Worm (Caenorhabditis elegans) whole organism, young adult: ENCODE data around the gene pha-4.
A peak's percentile ranks its signal among the peaks of the same experiment; 100 is the strongest.

ENCODE experiments used
- C17E4.6 ChIP-seq: fragments of 200-800 bp; sonication (Bioruptor generic); IDR thresholded peaks from 2 replicates; pipeline ENCODE4 v1.3.6; 2022; ENCODE audit warnings: missing genetic modification reagents, missing genetic modification characterization, missing compliant biosample characterization
- F23B12.7 ChIP-seq: sonication (generic microtip); optimal IDR thresholded peaks from 2 replicates; lab custom pipeline; 2017; ENCODE audit warnings: missing genetic modification characterization, mild to moderate bottlenecking, missing compliant biosample characterization, antibody characterized with exemption, moderate library complexity; ENCODE audit not compliant: insufficient read depth
- F33H1.4 ChIP-seq: fragments of 200-800 bp; sonication (Bioruptor generic); IDR thresholded peaks from 2 replicates; pipeline ENCODE4 v1.3.6; 2022; ENCODE audit warnings: missing genetic modification reagents, missing genetic modification characterization, missing compliant biosample characterization
- F57A8.1 ChIP-seq: fragments of 200-800 bp; sonication (Bioruptor generic); optimal IDR thresholded peaks from 2 replicates; lab custom pipeline; 2018; ENCODE audit warnings: mild to moderate bottlenecking, missing genetic modification characterization, moderate library complexity, missing compliant biosample characterization
- K12H6.12 ChIP-seq: fragments of 200-800 bp; sonication (Bioruptor generic); optimal IDR thresholded peaks from 2 replicates; lab custom pipeline; 2018; ENCODE audit warnings: mild to moderate bottlenecking, missing genetic modification characterization, missing compliant biosample characterization
- Y67H2A.10 ChIP-seq: fragments of 200-800 bp; sonication (Bioruptor generic); conservative IDR thresholded peaks from 2 replicates; pipeline ENCODE4 v1.3.6; 2022; ENCODE audit warnings: missing genetic modification reagents, missing genetic modification characterization, missing compliant biosample characterization
- Y79H2A.3 ChIP-seq: fragments of 200-800 bp; sonication (Bioruptor generic); conservative IDR thresholded peaks from 2 replicates; pipeline ENCODE4 v1.3.6; 2022; ENCODE audit warnings: missing genetic modification reagents, missing genetic modification characterization, missing compliant biosample characterization
- Y95B8A.8 ChIP-seq: fragments of 200-800 bp; sonication (Bioruptor generic); IDR thresholded peaks from 2 replicates; pipeline ENCODE4 v1.3.6; 2022; ENCODE audit warnings: missing genetic modification reagents, missing genetic modification characterization, missing compliant biosample characterization
- ZK185.1 ChIP-seq: sonication (generic microtip); optimal IDR thresholded peaks from 2 replicates; lab custom pipeline; 2016; ENCODE audit warnings: mild to moderate bottlenecking, missing genetic modification characterization, missing compliant biosample characterization; ENCODE audit not compliant: poor library complexity, severe bottlenecking
- bed-1 ChIP-seq: fragments of 200-800 bp; sonication (Bioruptor generic); IDR thresholded peaks from 2 replicates; pipeline ENCODE4 v1.3.6; 2022; ENCODE audit warnings: missing genetic modification reagents, missing genetic modification characterization, missing compliant biosample characterization
- ccch-3 ChIP-seq: fragments of 200-800 bp; sonication (Bioruptor generic); optimal IDR thresholded peaks from 2 replicates; lab custom pipeline; 2018; ENCODE audit warnings: mild to moderate bottlenecking, missing genetic modification characterization, missing compliant biosample characterization
- cebp-2 ChIP-seq: fragments of 200-800 bp; sonication (Bioruptor generic); IDR thresholded peaks from 2 replicates; pipeline ENCODE4 v1.3.6; 2022; ENCODE audit warnings: missing genetic modification characterization, missing compliant biosample characterization
- ceh-40 ChIP-seq: fragments of 200-800 bp; sonication (Bioruptor generic); IDR thresholded peaks from 2 replicates; pipeline ENCODE4 v1.3.6; 2022; ENCODE audit warnings: missing genetic modification characterization, missing compliant biosample characterization
- ceh-79 ChIP-seq: sonication (generic microtip); optimal IDR thresholded peaks from 2 replicates; lab custom pipeline; 2017; ENCODE audit warnings: mild to moderate bottlenecking, missing genetic modification characterization, missing compliant biosample characterization
- chd-7 ChIP-seq: sonication (generic microtip); optimal IDR thresholded peaks from 2 replicates; lab custom pipeline; 2016; ENCODE audit warnings: mild to moderate bottlenecking, missing genetic modification characterization, moderate library complexity, missing compliant biosample characterization
- dox-1 ChIP-seq: fragments of 200-800 bp; sonication (Bioruptor generic); IDR thresholded peaks from 2 replicates; pipeline ENCODE4 v1.3.6; 2022; ENCODE audit warnings: missing genetic modification reagents, missing genetic modification characterization, missing compliant biosample characterization
- dpff-1 ChIP-seq: sonication (generic microtip); optimal IDR thresholded peaks from 2 replicates; lab custom pipeline; 2017; ENCODE audit warnings: mild to moderate bottlenecking, missing genetic modification characterization, missing compliant biosample characterization
- egl-44 ChIP-seq: fragments of 200-800 bp; sonication (Bioruptor generic); IDR thresholded peaks from 2 replicates; pipeline ENCODE4 v1.3.6; 2022; ENCODE audit warnings: missing genetic modification reagents, missing genetic modification characterization, missing compliant biosample characterization
- ekl-4 ChIP-seq: fragments of 200-800 bp; sonication (Bioruptor generic); IDR thresholded peaks from 2 replicates; pipeline ENCODE4 v1.3.6; 2022; ENCODE audit warnings: missing genetic modification reagents, missing genetic modification characterization, missing compliant biosample characterization
- fkh-3 ChIP-seq: sonication (generic microtip); optimal IDR thresholded peaks from 2 replicates; lab custom pipeline; 2016; ENCODE audit warnings: mild to moderate bottlenecking, missing genetic modification characterization, missing compliant biosample characterization
- hlh-12 ChIP-seq: sonication (generic microtip); optimal IDR thresholded peaks from 2 replicates; lab custom pipeline; 2016; ENCODE audit warnings: missing genetic modification characterization, missing compliant biosample characterization
- hmg-1.2 ChIP-seq: fragments of 200-800 bp; sonication (Bioruptor generic); IDR thresholded peaks from 2 replicates; pipeline ENCODE4 v1.3.6; 2022; ENCODE audit warnings: missing genetic modification reagents, missing genetic modification characterization, missing compliant biosample characterization
- let-607 ChIP-seq, 2 experiments: fragments of 200-800 bp in 1 of 2; sonication (Bioruptor generic) in 1 of 2; sonication (generic microtip) in 1 of 2; optimal IDR thresholded peaks; 2 replicates each; lab custom pipeline; 2016 to 2018; ENCODE audit warnings: mild to moderate bottlenecking in 2 of 2, missing compliant biosample characterization in 2 of 2, missing genetic modification characterization in 2 of 2, moderate library complexity in 2 of 2, missing genotype in 1 of 2
- lsl-1 ChIP-seq: fragments of 200-800 bp; sonication (Bioruptor generic); optimal IDR thresholded peaks from 2 replicates; lab custom pipeline; 2018; ENCODE audit warnings: mild to moderate bottlenecking, missing genetic modification characterization, moderate library complexity, missing compliant biosample characterization
- lsy-27 ChIP-seq: sonication (generic microtip); optimal IDR thresholded peaks from 2 replicates; lab custom pipeline; 2017; ENCODE audit warnings: missing genetic modification characterization, mild to moderate bottlenecking, missing compliant biosample characterization, antibody characterized with exemption, missing genotype, borderline replicate concordance; ENCODE audit not compliant: insufficient read depth
- madf-3 ChIP-seq: fragments of 200-800 bp; sonication (Bioruptor generic); IDR thresholded peaks from 2 replicates; pipeline ENCODE4 v1.3.6; 2022; ENCODE audit warnings: missing genetic modification reagents, missing genetic modification characterization, missing compliant biosample characterization
- madf-8 ChIP-seq: fragments of 200-800 bp; sonication (Bioruptor generic); conservative IDR thresholded peaks from 2 replicates; pipeline ENCODE4 v1.3.6; 2022; ENCODE audit warnings: missing genetic modification reagents, missing genetic modification characterization, missing compliant biosample characterization
- nfya-1 ChIP-seq: sonication (generic microtip); optimal IDR thresholded peaks from 2 replicates; lab custom pipeline; 2017; ENCODE audit warnings: antibody characterized with exemption, missing compliant biosample characterization, missing genetic modification characterization, borderline replicate concordance; ENCODE audit not compliant: insufficient read depth
- nfya-2 ChIP-seq: fragments of 200-800 bp; sonication (Bioruptor generic); IDR thresholded peaks from 2 replicates; pipeline ENCODE4 v1.3.6; 2022; ENCODE audit warnings: missing genetic modification reagents, missing genetic modification characterization, missing compliant biosample characterization
- nfyb-1 ChIP-seq: fragments of 200-800 bp; sonication (Bioruptor generic); IDR thresholded peaks from 2 replicates; pipeline ENCODE4 v1.3.6; 2022; ENCODE audit warnings: missing genetic modification reagents, missing genetic modification characterization, missing compliant biosample characterization
- nhr-179 ChIP-seq: sonication (generic microtip); optimal IDR thresholded peaks from 2 replicates; lab custom pipeline; 2016; ENCODE audit warnings: mild to moderate bottlenecking, missing genetic modification characterization, missing compliant biosample characterization
- nhr-80 ChIP-seq: sonication (generic microtip); optimal IDR thresholded peaks from 2 replicates; lab custom pipeline; 2016; ENCODE audit warnings: missing genetic modification characterization, missing compliant biosample characterization
- nhr-90 ChIP-seq: sonication (generic microtip); optimal IDR thresholded peaks from 2 replicates; lab custom pipeline; 2016; ENCODE audit warnings: missing genotype, mild to moderate bottlenecking, missing genetic modification characterization, missing compliant biosample characterization
- rcor-1 ChIP-seq: fragments of 200-800 bp; sonication (Bioruptor generic); IDR thresholded peaks from 2 replicates; pipeline ENCODE4 v1.3.6; 2022; ENCODE audit warnings: missing genetic modification reagents, missing genetic modification characterization, missing compliant biosample characterization
- rec-8 ChIP-seq, 2 experiments: sonication (generic microtip); optimal IDR thresholded peaks; 2 replicates each; lab custom pipeline; 2016; ENCODE audit warnings: mild to moderate bottlenecking in 2 of 2, missing genetic modification characterization in 2 of 2, missing genetic modification reagents in 2 of 2, missing genotype in 2 of 2, missing biosample characterization in 1 of 2, missing compliant biosample characterization in 1 of 2, moderate library complexity in 1 of 2
- rpc-1 ChIP-seq, 2 experiments: fragments of 150-350 bp in 1 of 2; sonication (generic microtip) in 1 of 2; optimal IDR thresholded peaks; 2 replicates each; lab custom pipeline; 2014 to 2018; ENCODE audit warnings: missing biosample characterization in 1 of 2, missing genetic modification characterization in 1 of 2, missing genetic modification reagents in 1 of 2, missing genotype in 1 of 2
- sea-2 ChIP-seq: fragments of 200-800 bp; sonication (Bioruptor generic); IDR thresholded peaks from 2 replicates; pipeline ENCODE4 v1.3.6; 2022; ENCODE audit warnings: missing genetic modification characterization, missing compliant biosample characterization
- snpc-1.3 ChIP-seq: sonication (generic microtip); optimal IDR thresholded peaks from 2 replicates; lab custom pipeline; 2017; ENCODE audit warnings: missing genetic modification characterization, mild to moderate bottlenecking, missing compliant biosample characterization, antibody characterized with exemption, moderate library complexity, missing genotype, missing genetic modification reagents; ENCODE audit not compliant: insufficient read depth
- tbx-9 ChIP-seq: sonication (generic microtip); optimal IDR thresholded peaks from 2 replicates; lab custom pipeline; 2016; ENCODE audit warnings: borderline replicate concordance, missing genetic modification characterization, inconsistent platforms, missing compliant biosample characterization
- tlf-1 ChIP-seq: fragments of 200-800 bp; sonication (Bioruptor generic); optimal IDR thresholded peaks from 2 replicates; lab custom pipeline; 2018; ENCODE audit warnings: mild to moderate bottlenecking, missing genetic modification characterization, missing compliant biosample characterization
- unc-62 ChIP-seq: fragments of 150-350 bp; optimal IDR thresholded peaks from 2 replicates; lab custom pipeline; 2014; ENCODE audit warnings: missing biosample characterization, missing genetic modification reagents, missing genetic modification characterization
- zfh-2 ChIP-seq: fragments of 200-800 bp; sonication (Bioruptor generic); conservative IDR thresholded peaks from 2 replicates; pipeline ENCODE4 v1.3.6; 2022; ENCODE audit warnings: missing genetic modification reagents, missing genetic modification characterization, missing compliant biosample characterization
- zim-3 ChIP-seq: sonication (generic microtip); optimal IDR thresholded peaks from 2 replicates; lab custom pipeline; 2017; ENCODE audit warnings: mild to moderate bottlenecking, missing genetic modification characterization, moderate library complexity, missing compliant biosample characterization
- ztf-18 ChIP-seq: sonication (generic microtip); optimal IDR thresholded peaks from 2 replicates; lab custom pipeline; 2016; ENCODE audit warnings: missing genotype, mild to moderate bottlenecking, missing genetic modification characterization, missing compliant biosample characterization
- ztf-26 ChIP-seq: sonication (generic microtip); optimal IDR thresholded peaks from 2 replicates; lab custom pipeline; 2017; ENCODE audit warnings: missing genetic modification characterization, missing compliant biosample characterization
- ztf-28 ChIP-seq: fragments of 200-800 bp; sonication (Bioruptor generic); IDR thresholded peaks from 2 replicates; pipeline ENCODE4 v1.3.6; 2022; ENCODE audit warnings: missing genetic modification reagents, missing genetic modification characterization, missing compliant biosample characterization
- ztf-3 ChIP-seq: fragments of 200-800 bp; sonication (Bioruptor generic); optimal IDR thresholded peaks from 2 replicates; lab custom pipeline; 2018; ENCODE audit warnings: mild to moderate bottlenecking, missing genetic modification characterization, missing compliant biosample characterization

The pha-4 gene

ce11 chrV:20778257-20778697, 25.4 kb downstream of the pha-4 start (continued):
- TF ChIP-seq rpc-1 (optimal IDR thresholded peaks at IDR 0.05; lab: Kevin White, UChicago) (no peak), rpc-1 (tag; optimal IDR thresholded peaks at IDR 0.05; lab: Kevin White, UChicago) (no peak), nfya-1 (tag; lab: Kevin White, UChicago) (no peak), nhr-90 (peak; percentile 55), F33H1.4 (GFP tag; lab: Robert Waterston, UW) (no peak), Y79H2A.3 (GFP tag; lab: Robert Waterston, UW) (no peak), let-607 (tag; optimal IDR thresholded peaks at IDR 0.05; lab: Kevin White, UChicago) (peak; percentile 85 to 91), hlh-12 (tag; lab: Kevin White, UChicago) (no peak), F57A8.1 (GFP tag; lab: Kevin White, UChicago) (no peak), dpff-1 (tag; lab: Kevin White, UChicago) (no peak), tlf-1 (GFP tag; lab: Kevin White, UChicago) (peak; percentile 79), C17E4.6 (GFP tag; lab: Robert Waterston, UW) (no peak), ceh-40 (GFP tag; lab: Robert Waterston, UW) (no peak), F23B12.7 (tag; lab: Kevin White, UChicago) (no peak), sea-2 (no peak), fkh-3 (tag; lab: Kevin White, UChicago) (peak; percentile 19), nhr-80 (tag; lab: Kevin White, UChicago) (peak; percentile 79), ZK185.1 (tag; lab: Kevin White, UChicago) (peak; percentile 80), lsy-27 (tag; lab: Kevin White, UChicago) (no peak), ztf-18 (tag; lab: Kevin White, UChicago) (peak; percentile 53), madf-8 (no peak), ccch-3 (GFP tag; lab: Kevin White, UChicago) (no peak), hmg-1.2 (peak; percentile 94), ekl-4 (GFP tag; lab: Robert Waterston, UW) (peak; percentile 82), cebp-2 (GFP tag; lab: Robert Waterston, UW) (no peak), chd-7 (tag; lab: Kevin White, UChicago) (peak; percentile 94), tbx-9 (no peak), rec-8 (tag; optimal IDR thresholded peaks at IDR 0.05; lab: Kevin White, UChicago) (no peak), nfya-2 (no peak), lsl-1 (GFP tag; lab: Kevin White, UChicago) (no peak), ceh-79 (tag; lab: Kevin White, UChicago) (no peak), snpc-1.3 (tag; lab: Kevin White, UChicago) (peak; percentile 48), egl-44 (peak; percentile 78; the same call in 1 of the 2 replicates), Y95B8A.8 (GFP tag; lab: Robert Waterston, UW) (peak; percentile 43; the same call in 1 of the 2 replicates), bed-1 (GFP tag; lab: Robert Waterston, UW) (no peak), zim-3 (tag; lab: Kevin White, UChicago) (no peak), madf-3 (GFP tag; lab: Robert Waterston, UW) (no peak), unc-62 (no peak), ztf-26 (tag; lab: Kevin White, UChicago) (peak; percentile 84), ztf-28 (no peak), dox-1 (GFP tag; lab: Robert Waterston, UW) (peak; percentile 82), ztf-3 (GFP tag; lab: Kevin White, UChicago) (peak; percentile 11), zfh-2 (GFP tag; lab: Robert Waterston, UW) (no peak; the same call in 1 of the 2 replicates), rcor-1 (GFP tag; lab: Robert Waterston, UW) (peak; percentile 74), nfyb-1 (peak; percentile 95), K12H6.12 (peak; percentile 96), nhr-179 (tag; lab: Kevin White, UChicago) (no peak), Y67H2A.10 (GFP tag; lab: Robert Waterston, UW) (peak; percentile 37; the same call in 1 of the 2 replicates)
